Worm (Caenorhabditis elegans): ENCODE data around the gene sss-1.
A peak's percentile ranks its signal among the peaks of the same experiment; 100 is the strongest.

sss-1 gene

ce11 chrIV:9932055-9932454 lies 38.5 kb upstream of the sss-1 start, which contains the start of the genes trmt-10A and F25H8.2 (continued):
- TF ChIP-seq sox-4 (tag; optimal IDR thresholded peaks at IDR 0.05) (no peak), unc-62 (GFP tag; optimal IDR thresholded peaks at IDR 0.05) (no peak)

ce11 chrIV:9928180-9928896 lies 34.8 kb upstream of the sss-1 start, which contains the start of gene dur-1:
Gene dur-1 (minus strand): TSS chrIV:9928230.
- TF ChIP-seq pag-3 (tag; optimal IDR thresholded peaks at IDR 0.05; ENCODE audit: borderline replicate concordance, insufficient read depth), result peak; percentile 46
- peak; percentile 83 for TF ChIP-seq nhr-71 (tag; optimal IDR thresholded peaks at IDR 0.05)
- no peak for TF ChIP-seq alr-1 (tag; optimal IDR thresholded peaks at IDR 0.05; ENCODE audit: borderline replicate concordance)
- TF ChIP-seq mep-1 (tag; optimal IDR thresholded peaks at IDR 0.05), result no peak
- TF ChIP-seq lin-35 (GFP tag; optimal IDR thresholded peaks at IDR 0.05), result peak in 1 of 2 experiments; percentile 5
- TF ChIP-seq rnt-1 (tag; optimal IDR thresholded peaks at IDR 0.05), result peak; percentile 62
- TF ChIP-seq C04F5.9 (tag; optimal IDR thresholded peaks at IDR 0.05), result no peak
- no peak for TF ChIP-seq egl-13 (tag; optimal IDR thresholded peaks at IDR 0.05)
- peak; percentile 23 for TF ChIP-seq nhr-20 (tag; optimal IDR thresholded peaks at IDR 0.05)
- TF ChIP-seq ceh-82 (tag; optimal IDR thresholded peaks at IDR 0.05), result no peak
- peak; percentile 90 for TF ChIP-seq lin-39 (tag; optimal IDR thresholded peaks at IDR 0.05)
- TF ChIP-seq fkh-10 (GFP tag; optimal IDR thresholded peaks at IDR 0.05), result no peak
- no peak for TF ChIP-seq sup-37 (GFP tag; optimal IDR thresholded peaks at IDR 0.05)
- no peak for TF ChIP-seq isw-1 (GFP tag; IDR thresholded peaks at IDR 0.05)
- no peak for TF ChIP-seq mab-9 (GFP tag; IDR thresholded peaks at IDR 0.05)
- TF ChIP-seq efl-3 (GFP tag; optimal IDR thresholded peaks at IDR 0.05), result no peak
- TF ChIP-seq ces-1 (GFP tag; optimal IDR thresholded peaks at IDR 0.05), result no peak
- peak; percentile 84 for TF ChIP-seq lin-14 (GFP tag; optimal IDR thresholded peaks at IDR 0.05)
- no peak for TF ChIP-seq lin-13 (GFP tag; optimal IDR thresholded peaks at IDR 0.05)
- no peak for TF ChIP-seq unc-86 (tag; optimal IDR thresholded peaks at IDR 0.05)
- no peak for TF ChIP-seq hlh-17 (GFP tag; optimal IDR thresholded peaks at IDR 0.05; ENCODE audit: borderline replicate concordance)
- peak; percentile 60 to 64 for TF ChIP-seq lsy-2 (tag; optimal IDR thresholded peaks at IDR 0.05)
- no peak for TF ChIP-seq aly-2 (tag; optimal IDR thresholded peaks at IDR 0.05)
- TF ChIP-seq blmp-1 (tag; optimal IDR thresholded peaks at IDR 0.05), result no peak
- peak; percentile 44 for TF ChIP-seq snu-23 (GFP tag; optimal IDR thresholded peaks at IDR 0.05)
- TF ChIP-seq nhr-19 (GFP tag; conservative IDR thresholded peaks at IDR 0.05), result peak; percentile 69
- no peak for TF ChIP-seq Y116A8C.19 (tag; optimal IDR thresholded peaks at IDR 0.05; ENCODE audit: borderline replicate concordance)
- TF ChIP-seq aha-1 (tag; optimal IDR thresholded peaks at IDR 0.05), result no peak
- no peak for TF ChIP-seq elt-2 (tag; optimal IDR thresholded peaks at IDR 0.05)
- no peak for TF ChIP-seq mef-2 (tag; optimal IDR thresholded peaks at IDR 0.05)
- no peak for TF ChIP-seq nhr-84 (tag; optimal IDR thresholded peaks at IDR 0.05)

- TF ChIP-seq fos-1 (tag; optimal IDR thresholded peaks at IDR 0.05), result no peak
- no peak for TF ChIP-seq unc-130 (tag; optimal IDR thresholded peaks at IDR 0.05)
- no peak for TF ChIP-seq efl-3 (GFP tag; optimal IDR thresholded peaks at IDR 0.05)
- no peak for TF ChIP-seq sox-4 (tag; optimal IDR thresholded peaks at IDR 0.05)
- no peak for TF ChIP-seq zag-1 (tag; optimal IDR thresholded peaks at IDR 0.05)
- TF ChIP-seq F16B12.6 (tag; optimal IDR thresholded peaks at IDR 0.05), result no peak
- no peak for TF ChIP-seq grh-1 (GFP tag; IDR thresholded peaks at IDR 0.05)
- TF ChIP-seq nhr-20 (tag; optimal IDR thresholded peaks at IDR 0.05), result no peak
- no peak for TF ChIP-seq C34B4.2 (tag; optimal IDR thresholded peaks at IDR 0.05)
- TF ChIP-seq zip-4 (GFP tag; optimal IDR thresholded peaks at IDR 0.05), result no peak
- no peak for TF ChIP-seq Y116A8C.19 (tag; optimal IDR thresholded peaks at IDR 0.05; ENCODE audit: borderline replicate concordance)
- no peak for TF ChIP-seq elt-2 (tag; optimal IDR thresholded peaks at IDR 0.05)
- no peak for TF ChIP-seq lsy-2 (tag; optimal IDR thresholded peaks at IDR 0.05)
These were observed 30.9 kb upstream of the sss-1 start for ce11 chrIV:9924419-9924818.

Measured in whole organism, L1 larva.